Fruit fly (Drosophila melanogaster) whole organism, embryonic: ENCODE measurements around the gene CG16978.
A peak's percentile ranks its signal among the peaks of the same experiment; 100 is the strongest.

Experiments
- BEAF-32 ChIP-seq: fragments of 200-800 bp; sonication (Bioruptor generic); optimal IDR thresholded peaks from 3 replicates; lab custom pipeline; 2017; ENCODE audit warnings: missing biosample characterization, missing genetic modification characterization, mild to moderate bottlenecking, moderate library complexity, missing genetic modification reagents
- CG10462 ChIP-seq: fragments of 200-800 bp; sonication (Bioruptor generic); optimal IDR thresholded peaks from 2 replicates; lab custom pipeline; 2016; ENCODE audit warnings: missing biosample characterization, missing genetic modification characterization
- CG11093 ChIP-seq: fragments of 200-800 bp; sonication (Bioruptor generic); IDR thresholded peaks from 3 replicates; pipeline ENCODE4 v1.3.6; 2022; ENCODE audit warnings: missing biosample characterization, missing genetic modification characterization
- CG11247 ChIP-seq: fragments of 200-800 bp; sonication (Bioruptor generic); IDR thresholded peaks from 2 replicates; pipeline ENCODE4 v1.3.6; 2022; ENCODE audit warnings: missing biosample characterization, missing genetic modification characterization
- CG12299 ChIP-seq: fragments of 200-800 bp; sonication (Bioruptor generic); optimal IDR thresholded peaks from 2 replicates; lab custom pipeline; 2018; ENCODE audit warnings: missing biosample characterization, mild to moderate bottlenecking, missing genetic modification characterization
- CG13123 ChIP-seq: fragments of 200-800 bp; sonication (Bioruptor generic); optimal IDR thresholded peaks from 2 replicates; lab custom pipeline; 2016; ENCODE audit warnings: missing biosample characterization, missing genetic modification characterization
- CG14050 ChIP-seq: fragments of 200-800 bp; sonication (Bioruptor generic); IDR thresholded peaks from 3 replicates; pipeline ENCODE4 v1.3.6; 2022; ENCODE audit warnings: missing biosample characterization, missing genetic modification characterization
- CG14441 ChIP-seq: fragments of 200-800 bp; sonication (Bioruptor generic); IDR thresholded peaks from 2 replicates; pipeline ENCODE4 v1.3.6; 2022; ENCODE audit warnings: missing biosample characterization, missing genetic modification characterization
- CG14965 ChIP-seq: fragments of 200-800 bp; sonication (Bioruptor generic); optimal IDR thresholded peaks from 2 replicates; lab custom pipeline; 2016; ENCODE audit warnings: missing biosample characterization, missing genetic modification characterization, borderline replicate concordance
- CG1529 ChIP-seq: fragments of 200-800 bp; sonication (Bioruptor generic); optimal IDR thresholded peaks from 3 replicates; lab custom pipeline; 2018; ENCODE audit warnings: missing biosample characterization, missing genetic modification characterization
- CG17361 ChIP-seq: fragments of 200-800 bp; sonication (Bioruptor generic); IDR thresholded peaks from 3 replicates; pipeline ENCODE4 v1.3.6; 2022; ENCODE audit warnings: missing biosample characterization, missing genetic modification characterization
- CG17568 ChIP-seq: fragments of 200-800 bp; sonication (Bioruptor generic); optimal IDR thresholded peaks from 2 replicates; lab custom pipeline; 2018; ENCODE audit warnings: missing biosample characterization, mild to moderate bottlenecking, missing genetic modification characterization, moderate library complexity
- CG18476 ChIP-seq: fragments of 200-800 bp; sonication (Bioruptor generic); optimal IDR thresholded peaks from 2 replicates; lab custom pipeline; 2016; ENCODE audit warnings: missing biosample characterization, mild to moderate bottlenecking, missing genetic modification characterization
- CG18599 ChIP-seq: fragments of 200-800 bp; sonication (Bioruptor generic); optimal IDR thresholded peaks from 3 replicates; lab custom pipeline; 2017; ENCODE audit warnings: missing biosample characterization, missing genetic modification characterization, mild to moderate bottlenecking, moderate library complexity, missing genetic modification reagents
- CG3163 ChIP-seq: fragments of 200-800 bp; sonication (Bioruptor generic); optimal IDR thresholded peaks from 3 replicates; lab custom pipeline; 2016; ENCODE audit warnings: missing biosample characterization, missing genetic modification characterization
- CG3847 ChIP-seq: fragments of 200-800 bp; sonication (Bioruptor generic); IDR thresholded peaks from 2 replicates; pipeline ENCODE4 v1.3.6; 2022; ENCODE audit warnings: missing biosample characterization, missing genetic modification characterization
- CG6689 ChIP-seq: fragments of 200-800 bp; sonication (Bioruptor generic); IDR thresholded peaks from 2 replicates; pipeline ENCODE4 v1.3.6; 2022; ENCODE audit warnings: missing biosample characterization, missing genetic modification characterization
- CG8089 ChIP-seq: fragments of 200-800 bp; sonication (Bioruptor generic); optimal IDR thresholded peaks from 3 replicates; lab custom pipeline; 2016; ENCODE audit warnings: missing biosample characterization, missing genetic modification characterization
- CG8359 ChIP-seq: fragments of 200-800 bp; sonication (Bioruptor generic); optimal IDR thresholded peaks from 2 replicates; lab custom pipeline; 2017; ENCODE audit warnings: missing biosample characterization, mild to moderate bottlenecking, missing genetic modification characterization, borderline replicate concordance
- CG8765 ChIP-seq: fragments of 200-800 bp; sonication (Bioruptor generic); IDR thresholded peaks from 2 replicates; pipeline ENCODE4 v1.3.6; 2022; ENCODE audit warnings: missing biosample characterization, missing genetic modification characterization
- CkIIα-i1 ChIP-seq: fragments of 200-800 bp; sonication (Bioruptor generic); IDR thresholded peaks from 2 replicates; pipeline ENCODE4 v1.3.6; 2022; ENCODE audit warnings: missing biosample characterization, missing genetic modification characterization
- Fer3 ChIP-seq: fragments of 200-800 bp; sonication (Bioruptor generic); optimal IDR thresholded peaks from 2 replicates; lab custom pipeline; 2018; ENCODE audit warnings: missing biosample characterization, mild to moderate bottlenecking, missing genetic modification characterization, moderate library complexity
- HLHmδ ChIP-seq: fragments of 200-800 bp; sonication (Bioruptor generic); optimal IDR thresholded peaks from 2 replicates; lab custom pipeline; 2018; ENCODE audit warnings: missing biosample characterization, mild to moderate bottlenecking, missing genetic modification characterization, moderate library complexity
- HmgD ChIP-seq: fragments of 200-800 bp; sonication (Bioruptor generic); optimal IDR thresholded peaks from 3 replicates; lab custom pipeline; 2016; ENCODE audit warnings: missing biosample characterization, missing genetic modification characterization
- Hr39 ChIP-seq: fragments of >200 bp; optimal IDR thresholded peaks from 2 replicates; lab custom pipeline; 2017
- Hr78 ChIP-seq, 2 experiments: fragments of 200-800 bp in 1 of 2; fragments of >200 bp in 1 of 2; sonication (Bioruptor generic) in 1 of 2; optimal IDR thresholded peaks; 2 replicates each; lab custom pipeline; 2017 to 2019; ENCODE audit warnings: missing biosample characterization in 2 of 2, missing genetic modification characterization in 2 of 2, mild to moderate bottlenecking in 1 of 2, moderate library complexity in 1 of 2
- Lhr ChIP-seq: fragments of 200-800 bp; sonication (Bioruptor generic); optimal IDR thresholded peaks from 3 replicates; lab custom pipeline; 2017; ENCODE audit warnings: mild to moderate bottlenecking, missing biosample characterization, missing genetic modification reagents, missing genetic modification characterization
- Mes4 ChIP-seq: fragments of 200-800 bp; sonication (Bioruptor generic); optimal IDR thresholded peaks from 2 replicates; lab custom pipeline; 2016; ENCODE audit warnings: missing biosample characterization, missing genetic modification characterization
- NK7.1 ChIP-seq: fragments of 200-800 bp; sonication (Bioruptor generic); optimal IDR thresholded peaks from 3 replicates; lab custom pipeline; 2016; ENCODE audit warnings: missing biosample characterization, missing genetic modification characterization
- Stat92E ChIP-seq, 3 experiments: fragments of >200 bp in 2 of 3; fragments of 200-800 bp in 1 of 3; sonication (Bioruptor generic) in 1 of 3; optimal IDR thresholded peaks; 2 replicates each; lab custom pipeline; 2017 to 2019; ENCODE audit warnings: missing biosample characterization in 3 of 3, missing genetic modification characterization in 3 of 3, mild to moderate bottlenecking in 1 of 3, moderate library complexity in 1 of 3
- bbx ChIP-seq: fragments of 200-800 bp; sonication (Bioruptor generic); IDR thresholded peaks from 2 replicates; pipeline ENCODE4 v1.3.6; 2022; ENCODE audit warnings: missing biosample characterization, missing genetic modification characterization; ENCODE audit not compliant: partially characterized antibody
- bigmax ChIP-seq: fragments of 200-800 bp; sonication (Bioruptor generic); optimal IDR thresholded peaks from 2 replicates; lab custom pipeline; 2018; ENCODE audit warnings: missing biosample characterization, mild to moderate bottlenecking, missing genetic modification characterization
- dan ChIP-seq: fragments of 200-800 bp; sonication (Bioruptor generic); IDR thresholded peaks from 2 replicates; pipeline ENCODE4 v1.3.6; 2022; ENCODE audit warnings: missing biosample characterization, missing genetic modification characterization
- danr ChIP-seq: fragments of 200-800 bp; sonication (Bioruptor generic); IDR thresholded peaks from 2 replicates; pipeline ENCODE4 v1.3.6; 2022; ENCODE audit warnings: missing biosample characterization, missing genetic modification characterization
- dmrt99B ChIP-seq: fragments of 200-800 bp; sonication (Bioruptor generic); optimal IDR thresholded peaks from 2 replicates; lab custom pipeline; 2018; ENCODE audit warnings: missing biosample characterization, mild to moderate bottlenecking, missing genetic modification characterization, moderate library complexity
- ems ChIP-seq: fragments of 200-800 bp; sonication (Bioruptor generic); optimal IDR thresholded peaks from 3 replicates; lab custom pipeline; 2016; ENCODE audit warnings: missing biosample characterization, missing genetic modification characterization
- en ChIP-seq: fragments of 200-800 bp; sonication (Bioruptor generic); optimal IDR thresholded peaks from 2 replicates; lab custom pipeline; 2016; ENCODE audit warnings: missing biosample characterization, missing genetic modification characterization
- gsb-n ChIP-seq: fragments of 200-800 bp; sonication (Bioruptor generic); optimal IDR thresholded peaks from 3 replicates; lab custom pipeline; 2018; ENCODE audit warnings: missing biosample characterization, mild to moderate bottlenecking, missing genetic modification characterization
- jigr1 ChIP-seq: fragments of 200-800 bp; sonication (Bioruptor generic); IDR thresholded peaks from 3 replicates; pipeline ENCODE4 v1.3.6; 2022; ENCODE audit warnings: missing biosample characterization, missing genetic modification characterization
- kay ChIP-seq: fragments of 200-800 bp; sonication (Bioruptor generic); optimal IDR thresholded peaks from 2 replicates; lab custom pipeline; 2016; ENCODE audit warnings: missing biosample characterization, missing genetic modification characterization
- lmd ChIP-seq: fragments of 200-800 bp; sonication (Bioruptor generic); IDR thresholded peaks from 2 replicates; pipeline ENCODE4 v1.3.6; 2022; ENCODE audit warnings: missing biosample characterization, missing genetic modification characterization
- mam ChIP-seq: fragments of 200-800 bp; sonication (Bioruptor generic); optimal IDR thresholded peaks from 3 replicates; lab custom pipeline; 2016; ENCODE audit warnings: missing biosample characterization, missing genetic modification characterization
- nerfin-2 ChIP-seq: fragments of 200-800 bp; sonication (Bioruptor generic); IDR thresholded peaks from 2 replicates; pipeline ENCODE4 v1.3.6; 2022; ENCODE audit warnings: missing biosample characterization, missing genetic modification characterization; ENCODE audit not compliant: partially characterized antibody
- nom ChIP-seq: fragments of 200-800 bp; sonication (Bioruptor generic); optimal IDR thresholded peaks from 2 replicates; lab custom pipeline; 2017; ENCODE audit warnings: missing biosample characterization, missing genetic modification characterization, mild to moderate bottlenecking, moderate library complexity, missing genetic modification reagents
- rib ChIP-seq: fragments of 200-800 bp; sonication (Bioruptor generic); IDR thresholded peaks from 2 replicates; pipeline ENCODE4 v1.3.6; 2022; ENCODE audit warnings: missing biosample characterization, missing genetic modification characterization
- stc ChIP-seq: fragments of 200-800 bp; sonication (Bioruptor generic); IDR thresholded peaks from 2 replicates; pipeline ENCODE4 v1.3.6; 2022; ENCODE audit warnings: missing biosample characterization, missing genetic modification characterization
- tgo ChIP-seq: fragments of 200-800 bp; sonication (Bioruptor generic); IDR thresholded peaks from 3 replicates; pipeline ENCODE4 v1.3.6; 2022; ENCODE audit warnings: missing biosample characterization, missing genetic modification characterization
- trem ChIP-seq: fragments of 200-800 bp; optimal IDR thresholded peaks from 3 replicates; lab custom pipeline; 2019; ENCODE audit warnings: missing biosample characterization, mild to moderate bottlenecking, missing genetic modification characterization, moderate library complexity
- twi ChIP-seq: fragments of 200-800 bp; optimal IDR thresholded peaks from 2 replicates; lab custom pipeline; 2019; ENCODE audit warnings: missing biosample characterization, mild to moderate bottlenecking, missing genetic modification characterization, moderate library complexity
- wek ChIP-seq: fragments of 200-800 bp; sonication (Bioruptor generic); optimal IDR thresholded peaks from 3 replicates; lab custom pipeline; 2018; ENCODE audit warnings: missing biosample characterization, mild to moderate bottlenecking, missing genetic modification characterization, moderate library complexity

CG16978 gene

dm6 chr2L:13145035-13145683, 1.7 kb upstream of the CG16978 start (continued):
- TF ChIP-seq lmd (peak; percentile 82; the same call in 1 of the 2 replicates), Lhr (GFP tag; lab: Kevin White, UChicago) (no peak), CG18599 (peak; percentile 87), CG14050 (GFP tag; lab: Robert Waterston, UW) (peak; percentile 68), jigr1 (GFP tag; lab: Robert Waterston, UW) (peak; percentile 68; the same call in 1 of the 3 replicates), CG13123 (GFP tag; lab: Kevin White, UChicago) (peak; percentile 29), CG17568 (GFP tag; lab: Kevin White, UChicago) (peak; percentile 48), Fer3 (tag; lab: Kevin White, UChicago) (peak; percentile 87), trem (peak; percentile 3), CG6689 (GFP tag; lab: Robert Waterston, UW) (peak; percentile 74), CG1529 (GFP tag; lab: Kevin White, UChicago) (no peak), bigmax (GFP tag; lab: Kevin White, UChicago) (no peak), wek (GFP tag; lab: Kevin White, UChicago) (no peak), kay (GFP tag; lab: Kevin White, UChicago) (peak; percentile 46), mam (GFP tag; lab: Kevin White, UChicago) (peak; percentile 79), Hr78 (GFP tag; optimal IDR thresholded peaks at IDR 0.05; lab: Kevin White, UChicago) (peak in 1 of 2 experiments; percentile 17), CG14965 (no peak), CG17361 (GFP tag; lab: Robert Waterston, UW) (peak; percentile 82), Mes4 (peak; percentile 47), rib (GFP tag; lab: Robert Waterston, UW) (peak; percentile 73; the same call in 1 of the 2 replicates), CG10462 (peak; percentile 16), CG11247 (GFP tag; lab: Robert Waterston, UW) (peak; percentile 79), CG8089 (GFP tag; lab: Kevin White, UChicago) (peak; percentile 16), CG12299 (tag; lab: Kevin White, UChicago) (peak; percentile 15), HmgD (GFP tag; lab: Kevin White, UChicago) (no peak), dan (GFP tag; lab: Robert Waterston, UW) (no peak), tgo (GFP tag; lab: Robert Waterston, UW) (peak; percentile 84), danr (peak; percentile 66), HLHmδ (no peak), twi (tag; lab: Kevin White, UChicago) (no peak), CG11093 (GFP tag; lab: Robert Waterston, UW) (peak; percentile 59; the same call in 1 of the 3 replicates), Stat92E (GFP tag; optimal IDR thresholded peaks at IDR 0.05; lab: Kevin White, UChicago) (no peak), en (GFP tag; lab: Kevin White, UChicago) (peak; percentile 41), CG14441 (peak; percentile 83), bbx (GFP tag; lab: Robert Waterston, UW) (no peak), stc (GFP tag; lab: Robert Waterston, UW) (peak; percentile 73), dmrt99B (tag; lab: Kevin White, UChicago) (peak; percentile 81), gsb-n (tag; lab: Kevin White, UChicago) (peak; percentile 0), CG3163 (GFP tag; lab: Kevin White, UChicago) (peak; percentile 38), CG8765 (no peak), CkIIα-i1 (GFP tag; lab: Robert Waterston, UW) (no peak), ems (GFP tag; lab: Kevin White, UChicago) (peak; percentile 61), BEAF-32 (GFP tag; lab: Kevin White, UChicago) (no peak), NK7.1 (GFP tag; lab: Kevin White, UChicago) (peak; percentile 28), nerfin-2 (GFP tag; lab: Robert Waterston, UW) (no peak), Hr39 (lab: Kevin White, UChicago) (no peak), CG18476 (peak; percentile 60), CG8359 (GFP tag; lab: Kevin White, UChicago) (no peak), nom (GFP tag; lab: Kevin White, UChicago) (no peak), CG3847 (GFP tag; lab: Robert Waterston, UW) (peak; percentile 86)
